Fruit fly (Drosophila melanogaster): Measurements from ENCODE around the gene Rel.
A peak's percentile ranks its signal among the peaks of the same experiment; 100 is the strongest.

Rel gene

dm6 chr3R:9054442-9055118 lies 6.8 kb upstream of the Rel start (continued):
- TF ChIP-seq CG10979 (tag; optimal IDR thresholded peaks at IDR 0.05) (peak; percentile 66), cg (GFP tag; optimal IDR thresholded peaks at IDR 0.05) (peak; percentile 87), CG14710 (tag; optimal IDR thresholded peaks at IDR 0.05) (peak; percentile 15), inv (GFP tag; IDR thresholded peaks at IDR 0.05; ENCODE audit: partially characterized antibody) (no peak), CG12155 (GFP tag; optimal IDR thresholded peaks at IDR 0.05) (peak; percentile 62), CG15479 (GFP tag; optimal IDR thresholded peaks at IDR 0.05) (peak; percentile 88), CG18011 (GFP tag; optimal IDR thresholded peaks at IDR 0.05) (peak; percentile 69), CG5245 (GFP tag; optimal IDR thresholded peaks at IDR 0.05) (peak; percentile 43), CG30431 (GFP tag; optimal IDR thresholded peaks at IDR 0.05) (peak; percentile 51), Fer2 (tag; optimal IDR thresholded peaks at IDR 0.05) (peak; percentile 31), CG12659 (GFP tag; optimal IDR thresholded peaks at IDR 0.05) (peak; percentile 83), CG8388 (GFP tag; optimal IDR thresholded peaks at IDR 0.05) (peak; percentile 53), CG4328 (GFP tag; optimal IDR thresholded peaks at IDR 0.05) (peak; percentile 71), zfh2 (GFP tag; optimal IDR thresholded peaks at IDR 0.05) (no peak), CG4360 (GFP tag; IDR thresholded peaks at IDR 0.05) (no peak), ara (GFP tag; IDR thresholded peaks at IDR 0.05) (no peak), CG6272 (GFP tag; IDR thresholded peaks at IDR 0.05) (peak; percentile 80), Camta (GFP tag; optimal IDR thresholded peaks at IDR 0.05) (no peak), fd64A (GFP tag; optimal IDR thresholded peaks at IDR 0.05) (peak; percentile 39), CG1233 (GFP tag; optimal IDR thresholded peaks at IDR 0.05) (peak; percentile 48), Hr39 (optimal IDR thresholded peaks at IDR 0.05) (no peak), CG12942 (GFP tag; optimal IDR thresholded peaks at IDR 0.05) (peak; percentile 31), grn (GFP tag; optimal IDR thresholded peaks at IDR 0.05) (no peak), BtbVII (GFP tag; optimal IDR thresholded peaks at IDR 0.05) (peak; percentile 59), tll (GFP tag; optimal IDR thresholded peaks at IDR 0.05) (peak in 1 of 2 experiments; percentile 51), nerfin-1 (tag; optimal IDR thresholded peaks at IDR 0.05) (peak; percentile 4), CG17361 (GFP tag; IDR thresholded peaks at IDR 0.05) (no peak), Asciz (GFP tag; optimal IDR thresholded peaks at IDR 0.05) (peak; percentile 63), Nf-YB (GFP tag; optimal IDR thresholded peaks at IDR 0.05) (peak; percentile 35), CG13894 (tag; optimal IDR thresholded peaks at IDR 0.05) (peak; percentile 47), HmgZ (tag; optimal IDR thresholded peaks at IDR 0.05) (peak; percentile 48), CG30403 (GFP tag; optimal IDR thresholded peaks at IDR 0.05) (peak; percentile 67), gem (tag; optimal IDR thresholded peaks at IDR 0.05) (peak; percentile 81), CG13296 (GFP tag; optimal IDR thresholded peaks at IDR 0.05) (peak; percentile 68), amos (GFP tag; IDR thresholded peaks at IDR 0.05; ENCODE audit: partially characterized antibody) (no peak), lab (GFP tag; optimal IDR thresholded peaks at IDR 0.05) (peak; percentile 90), phol (tag; optimal IDR thresholded peaks at IDR 0.05) (peak; percentile 65), CG15073 (GFP tag; optimal IDR thresholded peaks at IDR 0.05) (peak; percentile 31), NfI (GFP tag; optimal IDR thresholded peaks at IDR 0.05) (peak; percentile 81), MTF-1 (GFP tag; optimal IDR thresholded peaks at IDR 0.05; ENCODE audit: borderline replicate concordance) (peak; percentile 40), Ravus (GFP tag; IDR thresholded peaks at IDR 0.05) (no peak), nmo (GFP tag; optimal IDR thresholded peaks at IDR 0.05) (peak; percentile 34), bcd (GFP tag; optimal IDR thresholded peaks at IDR 0.05) (peak; percentile 57), CG12071 (GFP tag; optimal IDR thresholded peaks at IDR 0.05) (peak; percentile 43), trem (tag; optimal IDR thresholded peaks at IDR 0.05) (peak; percentile 13), CG13123 (GFP tag; optimal IDR thresholded peaks at IDR 0.05) (peak; percentile 11), CG1832 (GFP tag; optimal IDR thresholded peaks at IDR 0.05) (peak; percentile 26), CG17385 (GFP tag; optimal IDR thresholded peaks at IDR 0.05) (peak; percentile 88)
